Fruit fly (Drosophila melanogaster) whole organism: ENCODE results near the gene CycT.

Experiments used
- CG8478 ChIP-seq: fragments of >200 bp; optimal IDR thresholded peaks from 2 replicates; lab custom pipeline; 2018; ENCODE audit warnings: inconsistent platforms
- Dll ChIP-seq: fragments of >200 bp; optimal IDR thresholded peaks from 2 replicates; lab custom pipeline; 2017
- EcR ChIP-seq, 2 experiments: fragments of >200 bp; optimal IDR thresholded peaks; 2 replicates each; lab custom pipeline; 2017; ENCODE audit warnings: missing biosample characterization in 2 of 2, missing genetic modification characterization in 2 of 2, missing genetic modification reagents in 2 of 2
- pan ChIP-seq: fragments of >200 bp; optimal IDR thresholded peaks from 2 replicates; lab custom pipeline; 2017
- psq ChIP-seq: fragments of >200 bp; optimal IDR thresholded peaks from 2 replicates; lab custom pipeline; 2017
- usp ChIP-seq: fragments of >200 bp; optimal IDR thresholded peaks from 2 replicates; lab custom pipeline; 2017; ENCODE audit warnings: missing biosample characterization, missing genetic modification characterization, mixed read lengths

Gene CycT

dm6 chr3L:17513492-17513891 lies 44.1 kb downstream of the CycT start:
- TF ChIP-seq Dll (lab: Kevin White, UChicago) (no peak), CG8478 (lab: Kevin White, UChicago) (no peak)

- TF ChIP-seq pan (lab: Kevin White, UChicago), result no peak
- no peak for TF ChIP-seq EcR (GFP tag; optimal IDR thresholded peaks at IDR 0.05; lab: Kevin White, UChicago)
- TF ChIP-seq CG8478 (lab: Kevin White, UChicago), result no peak
- no peak for TF ChIP-seq Dll (lab: Kevin White, UChicago)
- TF ChIP-seq usp, result no peak
- no peak for TF ChIP-seq psq (lab: Kevin White, UChicago)
Measured at dm6 chr3L:17506830-17507229, 50.8 kb downstream of the CycT start.

- TF ChIP-seq CG8478 (lab: Kevin White, UChicago) (no peak), psq (lab: Kevin White, UChicago) (no peak), usp (no peak), pan (lab: Kevin White, UChicago) (no peak), EcR (GFP tag; optimal IDR thresholded peaks at IDR 0.05; lab: Kevin White, UChicago) (no peak), Dll (lab: Kevin White, UChicago) (no peak)
Measured at dm6 chr3L:17506005-17506760, 51.4 kb downstream of the CycT start.

- TF ChIP-seq usp, result no peak
- TF ChIP-seq Dll (lab: Kevin White, UChicago), result no peak
- no peak for TF ChIP-seq EcR (GFP tag; optimal IDR thresholded peaks at IDR 0.05; lab: Kevin White, UChicago)
- no peak for TF ChIP-seq psq (lab: Kevin White, UChicago)
- TF ChIP-seq CG8478 (lab: Kevin White, UChicago), result no peak
- no peak for TF ChIP-seq pan (lab: Kevin White, UChicago)
Measured at dm6 chr3L:17504538-17504937, 53.0 kb downstream of the CycT start.

dm6 chr3L:17502235-17502634 lies 55.4 kb downstream of the CycT start:
- TF ChIP-seq EcR (GFP tag; optimal IDR thresholded peaks at IDR 0.05; lab: Kevin White, UChicago), result no peak
- TF ChIP-seq psq (lab: Kevin White, UChicago), result no peak
- TF ChIP-seq Dll (lab: Kevin White, UChicago), result no peak
- no peak for TF ChIP-seq CG8478 (lab: Kevin White, UChicago)
- no peak for TF ChIP-seq usp
